Fruit fly (Drosophila melanogaster) S2 (cell line): ENCODE data around the gene CG15296.

Experiments used
- CG8478 ChIP-seq: fragments of >200 bp; optimal IDR thresholded peaks from 2 replicates; lab custom pipeline; 2018
- CTCF ChIP-seq, 2 experiments: fragments of >200 bp; optimal IDR thresholded peaks; 2 replicates each; lab custom pipeline; 2018

- TF ChIP-seq CTCF (optimal IDR thresholded peaks at IDR 0.05; lab: Kevin White, UChicago) (no peak), CG8478 (lab: Kevin White, UChicago) (no peak)
These were observed 48.8 kb upstream of the CG15296 start for dm6 chrX:10615215-10615614.
